Worm (Caenorhabditis elegans): Measurements from ENCODE around the gene C05C10.5.

ce11 chrII:9951846-9952245, 13.0 kb downstream of the C05C10.5 start:
- TF ChIP-seq K02D7.2 (tag; optimal IDR thresholded peaks at IDR 0.05) = no peak
- TF ChIP-seq unc-55 (GFP tag; optimal IDR thresholded peaks at IDR 0.05) = no peak
- TF ChIP-seq che-1 (tag; optimal IDR thresholded peaks at IDR 0.05) = no peak
- TF ChIP-seq hlh-30 (tag; optimal IDR thresholded peaks at IDR 0.05; ENCODE audit: insufficient read depth) = no peak
